Fruit fly (Drosophila melanogaster): ENCODE results near the gene CG8578.

Gene CG8578

DNA sequence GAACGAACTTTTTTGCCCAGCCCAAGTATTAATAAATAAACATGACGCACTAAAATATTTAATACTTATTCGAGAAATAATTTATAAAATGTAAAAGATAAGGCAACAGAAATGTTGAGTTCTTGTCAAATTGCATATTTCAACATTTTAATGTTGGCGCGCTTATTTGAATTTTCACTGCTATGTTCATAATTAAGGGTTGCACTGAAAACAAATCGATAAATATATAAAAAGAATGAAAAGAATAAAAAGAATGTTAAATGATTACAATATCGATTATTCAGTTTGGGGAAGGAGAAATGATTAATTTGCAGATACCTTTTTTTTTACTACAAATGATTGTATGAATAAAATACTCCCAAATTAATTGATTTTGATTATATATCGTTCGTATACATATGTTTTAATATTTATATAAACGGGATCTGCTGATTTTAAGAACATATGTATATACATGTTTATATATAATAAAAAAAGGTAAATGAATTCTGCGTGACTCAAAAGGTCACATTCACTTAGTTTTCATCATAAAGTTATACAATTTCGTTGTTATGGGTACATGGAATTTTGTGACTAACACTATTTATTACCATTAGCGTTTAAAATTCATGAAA, 22.6 kb downstream of the CG8578 start (continued):
- TF ChIP-seq CG9876 (GFP tag; optimal IDR thresholded peaks at IDR 0.05): no peak
- TF ChIP-seq slbo (GFP tag; IDR thresholded peaks at IDR 0.05): no peak
- no peak for TF ChIP-seq rib (GFP tag; IDR thresholded peaks at IDR 0.05)
- no peak for TF ChIP-seq exex (tag; optimal IDR thresholded peaks at IDR 0.05)
- peak; percentile 35 for TF ChIP-seq Ets97D (GFP tag; optimal IDR thresholded peaks at IDR 0.05)
- no peak for TF ChIP-seq Spps (tag; optimal IDR thresholded peaks at IDR 0.05)
- TF ChIP-seq CG1792 (GFP tag; optimal IDR thresholded peaks at IDR 0.05): no peak
- TF ChIP-seq lmd (GFP tag; IDR thresholded peaks at IDR 0.05): no peak
- TF ChIP-seq hb (GFP tag; IDR thresholded peaks at IDR 0.05; ENCODE audit: partially characterized antibody): no peak
- no peak for TF ChIP-seq HLH54F (GFP tag; optimal IDR thresholded peaks at IDR 0.05)
- no peak for TF ChIP-seq cato (GFP tag; optimal IDR thresholded peaks at IDR 0.05; ENCODE audit: borderline replicate concordance)
- no peak for TF ChIP-seq HmgZ (tag; optimal IDR thresholded peaks at IDR 0.05)
- no peak for TF ChIP-seq Drgx (GFP tag; IDR thresholded peaks at IDR 0.05)
- peak; percentile 37 for TF ChIP-seq CG6254 (GFP tag; optimal IDR thresholded peaks at IDR 0.05)
- TF ChIP-seq Meics (GFP tag; optimal IDR thresholded peaks at IDR 0.05): no peak
- TF ChIP-seq crc (GFP tag; optimal IDR thresholded peaks at IDR 0.05): no peak
- TF ChIP-seq sens (GFP tag): peak; percentile 8
- TF ChIP-seq CG10321 (GFP tag; IDR thresholded peaks at IDR 0.05): no peak
- no peak for TF ChIP-seq CG18619 (GFP tag; optimal IDR thresholded peaks at IDR 0.05)
- TF ChIP-seq danr (GFP tag; IDR thresholded peaks at IDR 0.05): no peak
- no peak for TF ChIP-seq Antp (GFP tag; optimal IDR thresholded peaks at IDR 0.05)
- TF ChIP-seq Dll (GFP tag; IDR thresholded peaks at IDR 0.05; ENCODE audit: partially characterized antibody): peak; percentile 47; the same call in 2 of the 4 replicates
- no peak for TF ChIP-seq dmrt99B (tag; optimal IDR thresholded peaks at IDR 0.05)
- TF ChIP-seq zfh2 (GFP tag; optimal IDR thresholded peaks at IDR 0.05): no peak
- no peak for TF ChIP-seq CG10431 (GFP tag; optimal IDR thresholded peaks at IDR 0.05)
- no peak for TF ChIP-seq pros (GFP tag; optimal IDR thresholded peaks at IDR 0.05)
- no peak for TF ChIP-seq chinmo (GFP tag; IDR thresholded peaks at IDR 0.05; ENCODE audit: partially characterized antibody)
- no peak for TF ChIP-seq Dip3 (GFP tag; optimal IDR thresholded peaks at IDR 0.05)
- TF ChIP-seq Scr (GFP tag; IDR thresholded peaks at IDR 0.05; ENCODE audit: partially characterized antibody): peak; percentile 50
- TF ChIP-seq gfzf (GFP tag; optimal IDR thresholded peaks at IDR 0.05): no peak
- peak; percentile 14 for TF ChIP-seq CG2712 (tag; optimal IDR thresholded peaks at IDR 0.05)
- TF ChIP-seq CG1647 (GFP tag; optimal IDR thresholded peaks at IDR 0.05): no peak
- TF ChIP-seq Lhr (GFP tag; optimal IDR thresholded peaks at IDR 0.05): no peak
- TF ChIP-seq inv (GFP tag; IDR thresholded peaks at IDR 0.05; ENCODE audit: partially characterized antibody): no peak
- TF ChIP-seq CG8924 (tag; optimal IDR thresholded peaks at IDR 0.05): no peak
- TF ChIP-seq CG13894 (tag; optimal IDR thresholded peaks at IDR 0.05): no peak
- no peak for TF ChIP-seq CG10147 (GFP tag; optimal IDR thresholded peaks at IDR 0.05)
- no peak for TF ChIP-seq TFAM (GFP tag; optimal IDR thresholded peaks at IDR 0.05)
- no peak for TF ChIP-seq jigr1 (GFP tag; IDR thresholded peaks at IDR 0.05)
- no peak for TF ChIP-seq CG12391 (tag; optimal IDR thresholded peaks at IDR 0.05)
- TF ChIP-seq gsb (GFP tag; IDR thresholded peaks at IDR 0.05): no peak
- TF ChIP-seq lbe (GFP tag; optimal IDR thresholded peaks at IDR 0.05): no peak
- TF ChIP-seq CG13624 (GFP tag; optimal IDR thresholded peaks at IDR 0.05): no peak
- TF ChIP-seq CG8089 (GFP tag; optimal IDR thresholded peaks at IDR 0.05): no peak
- peak; percentile 54 for TF ChIP-seq BEAF-32 (GFP tag; optimal IDR thresholded peaks at IDR 0.05)
- TF ChIP-seq CG12219 (GFP tag; optimal IDR thresholded peaks at IDR 0.05): no peak
- no peak for TF ChIP-seq CG10565 (GFP tag; optimal IDR thresholded peaks at IDR 0.05)
- TF ChIP-seq NK7.1 (GFP tag; optimal IDR thresholded peaks at IDR 0.05): no peak
- TF ChIP-seq MTF-1 (GFP tag; optimal IDR thresholded peaks at IDR 0.05; ENCODE audit: borderline replicate concordance): no peak
- TF ChIP-seq Atf6 (GFP tag; IDR thresholded peaks at IDR 0.05): no peak

Data from whole organism, embryonic.